Worm (Caenorhabditis elegans) whole organism, mixed stage, embryonic: ENCODE measurements around the gene R08E3.1.

Experiments
- nhr-12 ChIP-seq: fragments of 150-350 bp; optimal IDR thresholded peaks from 2 replicates; lab custom pipeline; 2014; ENCODE audit warnings: missing biosample characterization, missing genetic modification characterization
- snpc-4 ChIP-seq: fragments of 150-350 bp; optimal IDR thresholded peaks from 2 replicates; lab custom pipeline; 2014; ENCODE audit warnings: missing biosample characterization, missing genetic modification characterization

- TF ChIP-seq snpc-4 (tag; lab: Kevin White, UChicago) (no peak), nhr-12 (no peak)
These were observed 27.1 kb upstream of the R08E3.1 start for ce11 chrX:4795329-4795728.
